Worm (Caenorhabditis elegans) whole organism, L4 larva: ENCODE results near the gene pph-6.
A peak's percentile ranks its signal among the peaks of the same experiment; 100 is the strongest.

Experiments used
- D1046.2 ChIP-seq: fragments of 200-800 bp; sonication (Bioruptor generic); IDR thresholded peaks from 2 replicates; pipeline ENCODE4 v1.3.6; 2022; ENCODE audit warnings: missing genetic modification characterization, missing compliant biosample characterization
- F10B5.3 ChIP-seq: sonication (generic microtip); optimal IDR thresholded peaks from 2 replicates; lab custom pipeline; 2016; ENCODE audit warnings: mild to moderate bottlenecking, missing genetic modification characterization, missing compliant biosample characterization
- Y75B8A.6 ChIP-seq: fragments of 200-800 bp; sonication (Bioruptor generic); IDR thresholded peaks from 2 replicates; pipeline ENCODE4 v1.3.6; 2022; ENCODE audit warnings: missing genetic modification reagents, missing genetic modification characterization, missing compliant biosample characterization
- ZK337.2 ChIP-seq: fragments of 200-800 bp; sonication (Bioruptor generic); IDR thresholded peaks from 2 replicates; pipeline ENCODE4 v1.3.6; 2022; ENCODE audit warnings: missing genetic modification reagents, missing genetic modification characterization, missing compliant biosample characterization
- ZK546.5 ChIP-seq, 2 experiments: sonication (generic microtip); optimal IDR thresholded peaks; 2 replicates each; lab custom pipeline; 2017; ENCODE audit warnings: missing biosample characterization in 2 of 2, missing genetic modification characterization in 2 of 2
- aha-1 ChIP-seq: fragments of 150-350 bp; peaks from one replicate; lab custom pipeline; 2014; ENCODE audit warnings: missing biosample characterization, missing genetic modification characterization
- arid-1 ChIP-seq: fragments of 200-800 bp; sonication (Bioruptor generic); conservative IDR thresholded peaks from 2 replicates; pipeline ENCODE4 v1.3.6; 2022; ENCODE audit warnings: missing genetic modification reagents, missing genetic modification characterization, missing compliant biosample characterization
- ceh-28 ChIP-seq: fragments of 150-350 bp; optimal IDR thresholded peaks from 2 replicates; lab custom pipeline; 2014; ENCODE audit warnings: missing biosample characterization, missing genetic modification reagents, missing genetic modification characterization
- ceh-44 ChIP-seq: fragments of 200-800 bp; sonication (Bioruptor generic); IDR thresholded peaks from 2 replicates; pipeline ENCODE4 v1.3.6; 2022; ENCODE audit warnings: missing genetic modification reagents, missing genetic modification characterization, missing compliant biosample characterization
- ceh-82 ChIP-seq: sonication (generic microtip); optimal IDR thresholded peaks from 2 replicates; lab custom pipeline; 2017; ENCODE audit warnings: missing biosample characterization, missing genetic modification characterization
- ces-1 ChIP-seq: fragments of 150-350 bp; sonication (generic microtip); optimal IDR thresholded peaks from 4 replicates; lab custom pipeline; 2014; ENCODE audit warnings: missing biosample characterization, missing genetic modification reagents, missing genetic modification characterization
- daf-8 ChIP-seq: fragments of 200-800 bp; sonication (Bioruptor generic); IDR thresholded peaks from 2 replicates; pipeline ENCODE4 v1.3.6; 2022; ENCODE audit warnings: missing genetic modification characterization, missing compliant biosample characterization
- dmd-6 ChIP-seq: fragments of 200-800 bp; sonication (Bioruptor generic); IDR thresholded peaks from 2 replicates; pipeline ENCODE4 v1.3.6; 2022; ENCODE audit warnings: missing genetic modification reagents, missing genetic modification characterization, missing compliant biosample characterization
- dmd-8 ChIP-seq: fragments of 200-800 bp; sonication (Bioruptor generic); IDR thresholded peaks from 2 replicates; pipeline ENCODE4 v1.3.6; 2022; ENCODE audit warnings: missing genetic modification characterization, missing compliant biosample characterization
- dve-1 ChIP-seq: sonication (generic microtip); optimal IDR thresholded peaks from 2 replicates; lab custom pipeline; 2017; ENCODE audit warnings: antibody characterized with exemption, mild to moderate bottlenecking, missing genetic modification characterization, missing compliant biosample characterization; ENCODE audit not compliant: insufficient read depth
- egl-27 ChIP-seq: sonication (generic microtip); optimal IDR thresholded peaks from 3 replicates; lab custom pipeline; 2017; ENCODE audit warnings: missing biosample characterization, missing genetic modification reagents, missing genetic modification characterization
- fkh-10 ChIP-seq: fragments of 150-350 bp; optimal IDR thresholded peaks from 2 replicates; lab custom pipeline; 2014; ENCODE audit warnings: missing biosample characterization, missing genetic modification reagents, missing genetic modification characterization
- gei-8 ChIP-seq: fragments of 200-800 bp; sonication (Bioruptor generic); optimal IDR thresholded peaks from 2 replicates; lab custom pipeline; 2018; ENCODE audit warnings: mild to moderate bottlenecking, missing genetic modification characterization, missing compliant biosample characterization
- hlh-11 ChIP-seq: fragments of 200-800 bp; sonication (Bioruptor generic); optimal IDR thresholded peaks from 2 replicates; lab custom pipeline; 2018; ENCODE audit warnings: mild to moderate bottlenecking, missing genetic modification characterization, missing compliant biosample characterization
- hlh-30 ChIP-seq: sonication (generic microtip); optimal IDR thresholded peaks from 2 replicates; lab custom pipeline; 2017; ENCODE audit warnings: antibody characterized with exemption, mild to moderate bottlenecking, missing genetic modification characterization, missing compliant biosample characterization; ENCODE audit not compliant: insufficient read depth
- hmg-1.1 ChIP-seq: fragments of 200-800 bp; sonication (Bioruptor generic); IDR thresholded peaks from 2 replicates; pipeline ENCODE4 v1.3.6; 2022; ENCODE audit warnings: missing genetic modification reagents, missing genetic modification characterization, missing compliant biosample characterization
- mep-1 ChIP-seq: fragments of 150-350 bp; sonication (generic microtip); optimal IDR thresholded peaks from 3 replicates; lab custom pipeline; 2014; ENCODE audit warnings: missing biosample characterization, missing genetic modification characterization
- mes-2 ChIP-seq: sonication (generic microtip); optimal IDR thresholded peaks from 2 replicates; lab custom pipeline; 2016; ENCODE audit warnings: missing genotype, mild to moderate bottlenecking, missing genetic modification characterization, missing compliant biosample characterization; ENCODE audit not compliant: poor library complexity, severe bottlenecking
- nhr-25 ChIP-seq: sonication (generic microtip); optimal IDR thresholded peaks from 2 replicates; lab custom pipeline; 2017; ENCODE audit warnings: missing genetic modification characterization, mild to moderate bottlenecking, missing compliant biosample characterization, antibody characterized with exemption, moderate library complexity, borderline replicate concordance; ENCODE audit not compliant: insufficient read depth
- nhr-28 ChIP-seq: fragments of 150-350 bp; optimal IDR thresholded peaks from 2 replicates; lab custom pipeline; 2014; ENCODE audit warnings: missing biosample characterization, missing genetic modification characterization
- nhr-41 ChIP-seq: fragments of 200-800 bp; sonication (Bioruptor generic); IDR thresholded peaks from 2 replicates; pipeline ENCODE4 v1.3.6; 2022; ENCODE audit warnings: missing genetic modification reagents, missing genetic modification characterization, missing compliant biosample characterization
- nhr-6 ChIP-seq: fragments of 150-350 bp; optimal IDR thresholded peaks from 2 replicates; lab custom pipeline; 2014; ENCODE audit warnings: missing biosample characterization, missing genetic modification characterization
- nhr-77 ChIP-seq: fragments of 150-350 bp; optimal IDR thresholded peaks from 2 replicates; lab custom pipeline; 2014; ENCODE audit warnings: missing biosample characterization, missing genetic modification characterization
- pha-4 ChIP-seq, 2 experiments: fragments of 150-350 bp in 1 of 2; fragments of 200-800 bp in 1 of 2; sonication (Bioruptor generic) in 1 of 2; IDR thresholded peaks in 1 of 2; optimal IDR thresholded peaks in 1 of 2; 2 replicates each; pipeline versions ENCODE4 v1.3.6 to Lab custom; 2014 to 2022; ENCODE audit warnings: missing genetic modification characterization in 2 of 2, missing genetic modification reagents in 2 of 2, missing biosample characterization in 1 of 2, missing compliant biosample characterization in 1 of 2
- php-3 ChIP-seq: fragments of 200-800 bp; sonication (Bioruptor generic); IDR thresholded peaks from 2 replicates; pipeline ENCODE4 v1.3.6; 2022; ENCODE audit warnings: missing genetic modification reagents, missing genetic modification characterization, missing compliant biosample characterization
- pqm-1 ChIP-seq: sonication (generic microtip); optimal IDR thresholded peaks from 2 replicates; lab custom pipeline; 2017; ENCODE audit warnings: missing biosample characterization, missing genetic modification characterization
- rbr-2 ChIP-seq: sonication (generic microtip); optimal IDR thresholded peaks from 2 replicates; lab custom pipeline; 2016; ENCODE audit warnings: missing genotype, missing genetic modification characterization, missing compliant biosample characterization
- saeg-2 ChIP-seq: fragments of 200-800 bp; sonication (Bioruptor generic); IDR thresholded peaks from 2 replicates; pipeline ENCODE4 v1.3.6; 2022; ENCODE audit warnings: missing genetic modification reagents, missing genetic modification characterization, missing compliant biosample characterization
- set-16 ChIP-seq: fragments of 200-800 bp; sonication (Bioruptor generic); IDR thresholded peaks from 2 replicates; pipeline ENCODE4 v1.3.6; 2022; ENCODE audit warnings: missing genetic modification reagents, missing genetic modification characterization, missing compliant biosample characterization
- skn-1 ChIP-seq: fragments of 150-350 bp; optimal IDR thresholded peaks from 2 replicates; lab custom pipeline; 2014; ENCODE audit warnings: missing biosample characterization, missing genetic modification characterization
- snpc-1.2 ChIP-seq: fragments of 200-800 bp; sonication (Bioruptor generic); IDR thresholded peaks from 2 replicates; pipeline ENCODE4 v1.3.6; 2022; ENCODE audit warnings: missing genetic modification reagents, missing genetic modification characterization, missing compliant biosample characterization
- tra-1 ChIP-seq: fragments of 200-800 bp; sonication (Bioruptor generic); IDR thresholded peaks from 2 replicates; pipeline ENCODE4 v1.3.6; 2022; ENCODE audit warnings: missing genetic modification reagents, missing genetic modification characterization, missing compliant biosample characterization
- unc-39 ChIP-seq: sonication (generic microtip); optimal IDR thresholded peaks from 2 replicates; lab custom pipeline; 2017; ENCODE audit warnings: missing biosample characterization, missing genetic modification characterization
- vab-7 ChIP-seq: fragments of 200-800 bp; sonication (Bioruptor generic); IDR thresholded peaks from 2 replicates; pipeline ENCODE4 v1.3.6; 2022; ENCODE audit warnings: missing genetic modification reagents, missing genetic modification characterization, missing compliant biosample characterization
- zip-2 ChIP-seq: fragments of 150-350 bp; optimal IDR thresholded peaks from 2 replicates; lab custom pipeline; 2014; ENCODE audit warnings: missing biosample characterization, missing genetic modification characterization
- ztf-7 ChIP-seq: fragments of 150-350 bp; optimal IDR thresholded peaks from 2 replicates; lab custom pipeline; 2014; ENCODE audit warnings: missing biosample characterization, missing genetic modification characterization

The pph-6 gene

DNA sequence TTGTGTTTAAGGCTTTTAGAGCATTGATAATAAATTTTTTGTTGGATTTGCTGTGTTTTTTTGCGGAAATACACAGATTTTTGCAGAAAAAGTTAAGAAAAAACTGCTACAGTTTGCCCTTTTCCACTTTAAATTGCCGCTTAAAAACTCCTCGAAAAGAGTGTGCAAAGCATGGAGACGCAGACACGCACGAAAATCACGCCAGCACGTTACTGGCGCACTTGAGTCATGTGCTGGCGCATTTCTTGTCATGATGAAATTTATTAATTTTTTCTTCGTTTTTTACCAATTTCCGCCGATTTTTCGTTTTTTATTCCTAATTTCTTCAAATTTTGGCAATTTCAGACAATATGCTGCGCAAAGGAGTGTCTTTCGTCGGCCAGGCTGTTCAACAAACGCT lies 1.4 kb upstream of the pph-6 start, which contains the start of gene C34C12.8 (continued):
- TF ChIP-seq mes-2 (tag; lab: Kevin White, UChicago): peak; percentile 95
- TF ChIP-seq php-3 (GFP tag; lab: Robert Waterston, UW): peak; percentile 89
- TF ChIP-seq ces-1 (GFP tag; lab: Kevin White, UChicago): no peak
- peak; percentile 86 for TF ChIP-seq F10B5.3 (tag; lab: Kevin White, UChicago)
- TF ChIP-seq skn-1 (tag; lab: Kevin White, UChicago): no peak
- TF ChIP-seq unc-39 (tag; lab: Kevin White, UChicago): no peak
- no peak for TF ChIP-seq set-16 (GFP tag; lab: Robert Waterston, UW)
- TF ChIP-seq ZK546.5 (tag; optimal IDR thresholded peaks at IDR 0.05; lab: Kevin White, UChicago): peak in 1 of 2 experiments; percentile 42
- TF ChIP-seq mep-1 (tag; lab: Kevin White, UChicago): peak; percentile 94
- TF ChIP-seq ztf-7 (tag; lab: Kevin White, UChicago): peak; percentile 92
- peak; percentile 92 for TF ChIP-seq tra-1 (GFP tag; lab: Robert Waterston, UW)
- TF ChIP-seq nhr-41 (GFP tag; lab: Robert Waterston, UW): no peak
- TF ChIP-seq D1046.2 (GFP tag; lab: Robert Waterston, UW): peak; percentile 82; the same call in 1 of the 2 replicates
- TF ChIP-seq egl-27 (tag; lab: Kevin White, UChicago): no peak
- peak; percentile 67; the same call in 1 of the 2 replicates for TF ChIP-seq ZK337.2
- TF ChIP-seq hlh-30 (tag; lab: Kevin White, UChicago): peak; percentile 85
- peak; percentile 93 for TF ChIP-seq pha-4 (GFP tag; IDR thresholded peaks at IDR 0.05; lab: Robert Waterston, UW)
- peak; percentile 40 for TF ChIP-seq pha-4 (tag; optimal IDR thresholded peaks at IDR 0.05; lab: Kevin White, UChicago)
- no peak for TF ChIP-seq ceh-82
- peak; percentile 55 for TF ChIP-seq gei-8 (GFP tag; lab: Kevin White, UChicago)
- peak; percentile 94 for TF ChIP-seq nhr-6 (tag; lab: Kevin White, UChicago)
- TF ChIP-seq hmg-1.1 (GFP tag; lab: Robert Waterston, UW): peak; percentile 93
- peak; percentile 64 for TF ChIP-seq snpc-1.2 (GFP tag; lab: Robert Waterston, UW)
- TF ChIP-seq rbr-2 (tag; lab: Kevin White, UChicago): peak; percentile 91
- TF ChIP-seq saeg-2 (GFP tag; lab: Robert Waterston, UW): peak; percentile 88
- peak; percentile 90 for TF ChIP-seq hlh-11
- peak; percentile 75 for TF ChIP-seq nhr-25
- peak; percentile 84 for TF ChIP-seq nhr-77
- no peak for TF ChIP-seq pqm-1 (tag; lab: Kevin White, UChicago)
- no peak for TF ChIP-seq daf-8 (GFP tag; lab: Robert Waterston, UW)
- no peak for TF ChIP-seq ceh-28 (tag; lab: Kevin White, UChicago)
- peak; percentile 74 for TF ChIP-seq zip-2 (tag; lab: Kevin White, UChicago)
- peak; percentile 45; the same call in 1 of the 2 replicates for TF ChIP-seq vab-7 (GFP tag; lab: Robert Waterston, UW)
- TF ChIP-seq Y75B8A.6 (GFP tag; lab: Robert Waterston, UW): no peak
- TF ChIP-seq, all 104 proteins: peak for 68

DNA sequence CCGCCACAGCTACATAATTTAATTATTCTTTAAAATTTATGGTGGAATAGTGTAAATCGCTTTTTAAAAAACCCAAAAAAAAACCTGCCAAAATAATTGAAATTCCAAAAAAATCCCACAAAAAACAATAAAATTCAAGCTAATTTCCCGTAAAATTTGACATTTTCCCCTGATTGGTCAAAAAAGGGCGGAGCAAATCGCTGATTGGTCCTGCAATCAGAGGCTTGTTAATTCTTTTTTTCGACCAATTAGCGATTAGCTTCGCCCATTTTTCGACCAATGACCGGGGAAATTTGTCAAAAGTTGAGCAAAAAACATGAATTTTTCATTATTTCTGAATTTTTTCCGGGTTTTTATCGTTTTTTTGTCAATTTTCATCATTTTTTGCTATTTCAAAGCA lies 5.5 kb downstream of the pph-6 start:
- TF ChIP-seq fkh-10 (GFP tag; lab: Kevin White, UChicago) (no peak), ztf-7 (tag; lab: Kevin White, UChicago) (no peak), ceh-28 (tag; lab: Kevin White, UChicago) (no peak), nhr-41 (GFP tag; lab: Robert Waterston, UW) (no peak)

DNA sequence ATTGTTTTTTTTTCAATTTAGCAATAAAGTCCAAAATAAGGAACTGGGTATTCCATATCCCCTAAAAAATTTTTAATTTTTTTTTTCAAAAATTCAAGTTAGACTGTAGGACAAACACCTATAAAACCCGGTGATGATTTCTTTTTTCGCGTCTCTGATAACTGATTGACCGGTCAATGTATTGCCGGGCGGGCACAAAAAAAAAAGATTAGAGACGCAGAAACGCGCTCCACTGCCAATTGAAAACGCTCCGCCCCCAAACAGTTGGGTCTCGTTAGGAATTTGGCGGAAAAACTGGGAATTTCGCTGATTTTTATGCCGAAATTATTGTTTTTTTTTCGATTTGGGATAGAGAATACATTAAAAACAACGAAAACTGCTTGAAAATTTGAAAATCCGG lies 6.9 kb downstream of the pph-6 start:
- TF ChIP-seq aha-1 (tag; lab: Kevin White, UChicago): peak; percentile 62
- peak; percentile 20; the same call in 1 of the 2 replicates for TF ChIP-seq dmd-6
- peak; percentile 5 for TF ChIP-seq dve-1 (tag; lab: Kevin White, UChicago)
- peak; percentile 33 for TF ChIP-seq hlh-11
- TF ChIP-seq nhr-28 (tag; lab: Kevin White, UChicago): peak; percentile 36
- TF ChIP-seq arid-1: no peak
- TF ChIP-seq ceh-44 (GFP tag; lab: Robert Waterston, UW): no peak
- TF ChIP-seq dmd-8 (GFP tag; lab: Robert Waterston, UW): no peak
- TF ChIP-seq pqm-1 (tag; lab: Kevin White, UChicago): peak; percentile 30
